Fruit fly (Drosophila melanogaster): ENCODE data around the gene lilli.

DNA sequence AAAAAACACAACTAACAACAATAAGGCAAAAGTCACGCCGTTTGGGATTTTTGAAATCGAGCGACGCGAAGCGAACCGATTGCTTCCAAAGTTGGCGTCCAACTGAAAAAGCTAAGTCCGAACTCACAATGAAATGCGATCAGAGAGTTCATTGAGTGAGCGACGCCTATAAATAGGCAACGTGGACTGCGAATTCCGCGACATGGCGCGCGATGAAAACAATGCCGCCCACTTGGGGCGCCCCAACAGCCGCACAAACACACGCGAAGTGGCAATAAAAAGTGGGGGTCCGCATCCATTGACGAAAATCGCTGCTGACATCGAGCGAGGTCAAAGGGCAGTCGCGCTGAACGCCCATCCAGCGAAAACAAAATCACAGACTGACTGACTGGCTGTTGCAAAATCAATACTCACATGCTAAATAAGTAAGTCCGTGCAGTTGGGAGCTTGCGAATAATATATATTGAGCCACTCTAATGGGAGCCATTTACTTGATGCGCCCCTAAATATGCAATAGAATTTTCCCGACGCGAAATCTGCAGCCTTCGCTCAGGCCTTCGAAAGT is 30.4 kb upstream of the lilli start:
- TF ChIP-seq pan (optimal IDR thresholded peaks at IDR 0.05): no peak
- TF ChIP-seq psq (optimal IDR thresholded peaks at IDR 0.05): no peak
- no peak for TF ChIP-seq CG8478 (optimal IDR thresholded peaks at IDR 0.05)
- no peak for TF ChIP-seq EcR (GFP tag; optimal IDR thresholded peaks at IDR 0.05)
- TF ChIP-seq Dll (optimal IDR thresholded peaks at IDR 0.05): no peak
